Fruit fly (Drosophila melanogaster): ENCODE results near the gene Ice2.

DNA sequence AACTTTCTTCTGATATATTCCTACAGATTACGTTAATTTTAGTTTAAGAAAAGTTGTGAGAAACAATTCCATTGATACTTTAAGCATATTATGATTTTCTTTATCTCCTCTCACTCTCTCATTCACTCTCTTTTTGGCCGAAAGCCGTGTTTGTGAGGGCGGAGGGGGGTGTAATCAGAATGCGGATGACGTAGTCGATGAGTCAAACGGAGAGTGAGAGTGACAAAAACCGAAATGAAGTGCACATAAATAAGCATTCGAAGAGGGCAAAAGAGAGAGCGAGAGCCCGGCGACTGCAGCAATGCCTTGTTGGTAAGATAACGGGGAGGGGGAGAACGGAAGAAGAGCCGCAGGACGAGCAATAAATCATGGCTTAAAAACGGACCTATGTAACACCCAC lies 35.7 kb upstream of the Ice2 start:
- TF ChIP-seq bab1 (GFP tag; optimal IDR thresholded peaks at IDR 0.05): no peak
- no peak for TF ChIP-seq CG12768 (GFP tag; optimal IDR thresholded peaks at IDR 0.05)

Measured in whole organism, adult.